Fruit fly (Drosophila melanogaster): ENCODE measurements around the gene rogdi.

Gene rogdi

DNA sequence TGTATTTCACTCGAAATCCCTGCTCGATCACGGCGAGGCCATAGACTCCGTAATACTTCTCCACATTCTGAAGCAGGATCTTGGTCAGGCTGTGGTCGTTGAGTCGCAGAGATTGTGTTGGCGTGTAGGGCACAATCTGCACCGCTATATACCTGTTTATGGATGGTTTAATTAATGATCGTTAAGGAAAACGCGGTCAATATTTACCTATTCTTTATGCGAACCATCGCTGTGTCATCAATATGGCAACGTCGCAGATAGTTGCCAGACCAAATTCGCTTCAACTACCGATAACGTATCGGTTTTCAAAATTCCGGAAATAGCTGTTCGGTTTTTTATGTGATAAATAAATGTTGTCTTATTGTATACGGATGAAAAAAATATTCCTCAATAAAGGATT is 4.5 kb upstream of the rogdi start, which contains the start of gene Pop5:
Gene Pop5 (minus strand): TSS at position 240 of the 400 bp plus-strand sequence.
- TF ChIP-seq CG11617 (GFP tag; optimal IDR thresholded peaks at IDR 0.05) (peak; percentile 29), CG1620 (GFP tag; optimal IDR thresholded peaks at IDR 0.05) (peak; percentile 8), CG14711 (tag; optimal IDR thresholded peaks at IDR 0.05) (peak; percentile 1), Clk (GFP tag; optimal IDR thresholded peaks at IDR 0.05) (no peak), bab1 (GFP tag; optimal IDR thresholded peaks at IDR 0.05) (peak; percentile 64), Mnt (GFP tag; optimal IDR thresholded peaks at IDR 0.05) (peak; percentile 8), Hr96 (GFP tag; optimal IDR thresholded peaks at IDR 0.05) (no peak), pad (GFP tag; optimal IDR thresholded peaks at IDR 0.05) (no peak), CG7101 (tag; optimal IDR thresholded peaks at IDR 0.05) (peak; percentile 39), tj (GFP tag; optimal IDR thresholded peaks at IDR 0.05) (no peak), kay (GFP tag; ENCODE audit: borderline replicate concordance) (no peak), ovo (GFP tag; optimal IDR thresholded peaks at IDR 0.05) (no peak), Crg-1 (GFP tag; optimal IDR thresholded peaks at IDR 0.05) (peak; percentile 68)

DNA sequence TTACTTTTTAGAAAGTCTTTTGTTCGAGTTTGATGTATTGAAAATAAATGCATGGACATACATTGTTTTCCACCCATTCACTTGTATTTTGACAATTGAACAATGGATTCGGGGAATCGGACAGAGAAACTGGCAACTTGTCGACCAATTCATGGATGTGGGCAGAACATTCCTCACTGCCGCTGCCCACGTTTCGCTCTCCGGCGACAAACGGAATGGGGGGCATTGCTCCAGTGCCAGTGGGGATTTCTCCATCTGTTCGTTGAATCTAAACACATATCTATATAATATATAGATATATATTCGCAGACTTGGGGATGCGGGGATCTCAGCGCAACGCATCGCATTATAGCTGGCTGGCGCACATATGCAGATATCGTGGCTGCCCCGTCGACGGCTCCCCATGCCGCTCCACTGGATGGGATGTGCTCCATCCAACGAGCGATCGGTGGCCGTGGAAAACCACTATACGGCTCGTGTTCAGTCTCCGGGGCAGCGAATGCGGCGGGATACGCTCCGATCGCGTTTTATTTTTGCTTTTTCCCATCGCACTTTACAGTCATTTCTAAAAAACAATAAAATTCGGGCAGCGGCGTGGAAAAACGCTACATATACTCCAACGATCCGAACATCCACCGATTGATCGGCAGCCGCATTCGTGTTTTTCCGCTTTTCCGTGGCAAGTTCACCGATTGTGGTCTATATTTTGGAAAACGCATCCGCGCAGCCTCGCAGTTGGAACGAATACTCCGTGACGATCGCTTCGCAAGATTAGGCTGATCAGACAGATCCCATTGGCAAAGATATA is 3.7 kb upstream of the rogdi start, which contains the start of gene TpnC73F:
Gene TpnC73F (plus strand): TSS at position 633 of the 808 bp plus-strand sequence.
- TF ChIP-seq CG7101 (tag; optimal IDR thresholded peaks at IDR 0.05), result no peak
- no peak for TF ChIP-seq pad (GFP tag; optimal IDR thresholded peaks at IDR 0.05)
- no peak for TF ChIP-seq Crg-1 (GFP tag; optimal IDR thresholded peaks at IDR 0.05)
- no peak for TF ChIP-seq bab1 (GFP tag; optimal IDR thresholded peaks at IDR 0.05)
- no peak for TF ChIP-seq CG33017 (tag; optimal IDR thresholded peaks at IDR 0.05)
- no peak for TF ChIP-seq Clk (GFP tag; optimal IDR thresholded peaks at IDR 0.05)
- TF ChIP-seq CG12768 (GFP tag; optimal IDR thresholded peaks at IDR 0.05), result no peak
- no peak for TF ChIP-seq cnc (optimal IDR thresholded peaks at IDR 0.05)
- no peak for TF ChIP-seq toe (GFP tag; optimal IDR thresholded peaks at IDR 0.05)
- no peak for TF ChIP-seq CG11617 (GFP tag; optimal IDR thresholded peaks at IDR 0.05)
- TF ChIP-seq tj (GFP tag; optimal IDR thresholded peaks at IDR 0.05), result no peak
- TF ChIP-seq ovo (GFP tag; optimal IDR thresholded peaks at IDR 0.05), result no peak
- no peak for TF ChIP-seq CG7045 (GFP tag; optimal IDR thresholded peaks at IDR 0.05)
- no peak for TF ChIP-seq kay (GFP tag; ENCODE audit: borderline replicate concordance)
- TF ChIP-seq Mnt (GFP tag; optimal IDR thresholded peaks at IDR 0.05), result no peak
- no peak for TF ChIP-seq CG14711 (tag; optimal IDR thresholded peaks at IDR 0.05)
- no peak for TF ChIP-seq CG1620 (GFP tag; optimal IDR thresholded peaks at IDR 0.05)

DNA sequence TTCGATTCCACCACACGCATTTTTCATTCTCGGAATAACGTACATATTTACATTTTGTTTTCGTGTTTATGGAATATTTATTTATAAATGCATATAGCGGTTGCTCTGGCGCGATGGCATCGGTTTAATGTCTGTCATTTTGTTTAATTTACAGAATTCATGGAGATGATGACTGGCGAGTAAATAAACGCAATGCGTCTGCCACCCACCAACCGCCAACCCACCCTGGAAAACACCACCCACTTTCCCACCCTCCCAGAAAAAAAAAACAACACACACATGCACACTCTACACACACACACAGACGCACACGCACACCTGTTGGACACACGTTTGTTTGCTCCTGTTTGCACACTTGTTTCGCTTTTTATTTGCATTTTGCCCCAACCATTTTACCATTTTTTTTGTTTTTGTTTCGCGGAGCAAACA is 1.5 kb upstream of the rogdi start:
- no peak for TF ChIP-seq CG11617 (GFP tag; optimal IDR thresholded peaks at IDR 0.05)
- no peak for TF ChIP-seq CG7045 (GFP tag; optimal IDR thresholded peaks at IDR 0.05)
- no peak for TF ChIP-seq Clk (GFP tag; optimal IDR thresholded peaks at IDR 0.05)
- no peak for TF ChIP-seq tj (GFP tag; optimal IDR thresholded peaks at IDR 0.05)
- TF ChIP-seq kay (GFP tag; ENCODE audit: borderline replicate concordance), result no peak
- no peak for TF ChIP-seq CG14711 (tag; optimal IDR thresholded peaks at IDR 0.05)
- no peak for TF ChIP-seq toe (GFP tag; optimal IDR thresholded peaks at IDR 0.05)
- TF ChIP-seq CG1620 (GFP tag; optimal IDR thresholded peaks at IDR 0.05), result no peak
- no peak for TF ChIP-seq CG33017 (tag; optimal IDR thresholded peaks at IDR 0.05)
- no peak for TF ChIP-seq CG12768 (GFP tag; optimal IDR thresholded peaks at IDR 0.05)

DNA sequence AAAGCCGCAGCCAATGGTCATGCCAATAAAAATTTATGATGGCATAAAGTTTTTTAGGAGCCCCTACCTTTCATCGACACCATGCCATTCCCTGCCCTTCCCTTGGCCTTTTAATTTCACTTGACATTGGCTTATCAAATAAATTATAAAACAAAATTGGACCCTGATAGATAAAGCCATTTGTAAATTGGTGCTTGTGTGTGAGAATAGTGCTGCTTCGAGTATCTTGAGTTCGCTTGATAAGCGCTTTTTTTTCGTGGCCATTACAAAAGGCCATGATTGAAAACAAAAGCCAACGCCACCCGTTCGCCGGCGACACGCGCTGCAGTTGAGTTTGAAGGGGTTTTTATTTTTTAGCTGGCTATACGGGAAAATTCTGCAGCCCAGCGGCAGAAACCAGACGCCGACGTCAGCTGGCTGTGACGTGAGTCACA is 617 bp downstream of the rogdi start:
- TF ChIP-seq bab1 (GFP tag; optimal IDR thresholded peaks at IDR 0.05) (peak; percentile 44), CG33017 (tag; optimal IDR thresholded peaks at IDR 0.05) (peak; percentile 42), tj (GFP tag; optimal IDR thresholded peaks at IDR 0.05) (peak; percentile 95), CG7101 (tag; optimal IDR thresholded peaks at IDR 0.05) (peak; percentile 63), CG1620 (GFP tag; optimal IDR thresholded peaks at IDR 0.05) (no peak), cic (GFP tag; optimal IDR thresholded peaks at IDR 0.05) (peak; percentile 70), pad (GFP tag; optimal IDR thresholded peaks at IDR 0.05) (peak; percentile 37), Mnt (GFP tag; optimal IDR thresholded peaks at IDR 0.05) (peak; percentile 59), CG11617 (GFP tag; optimal IDR thresholded peaks at IDR 0.05) (peak; percentile 49), kay (GFP tag; ENCODE audit: borderline replicate concordance) (peak; percentile 77), Crg-1 (GFP tag; optimal IDR thresholded peaks at IDR 0.05) (no peak), ovo (GFP tag; optimal IDR thresholded peaks at IDR 0.05) (no peak), Clk (GFP tag; optimal IDR thresholded peaks at IDR 0.05) (peak; percentile 44), Hr96 (GFP tag; optimal IDR thresholded peaks at IDR 0.05) (peak; percentile 8), CG5204 (GFP tag; optimal IDR thresholded peaks at IDR 0.05) (no peak), CG12768 (GFP tag; optimal IDR thresholded peaks at IDR 0.05) (peak; percentile 64), CG7045 (GFP tag; optimal IDR thresholded peaks at IDR 0.05) (peak; percentile 61), toe (GFP tag; optimal IDR thresholded peaks at IDR 0.05) (no peak)

DNA sequence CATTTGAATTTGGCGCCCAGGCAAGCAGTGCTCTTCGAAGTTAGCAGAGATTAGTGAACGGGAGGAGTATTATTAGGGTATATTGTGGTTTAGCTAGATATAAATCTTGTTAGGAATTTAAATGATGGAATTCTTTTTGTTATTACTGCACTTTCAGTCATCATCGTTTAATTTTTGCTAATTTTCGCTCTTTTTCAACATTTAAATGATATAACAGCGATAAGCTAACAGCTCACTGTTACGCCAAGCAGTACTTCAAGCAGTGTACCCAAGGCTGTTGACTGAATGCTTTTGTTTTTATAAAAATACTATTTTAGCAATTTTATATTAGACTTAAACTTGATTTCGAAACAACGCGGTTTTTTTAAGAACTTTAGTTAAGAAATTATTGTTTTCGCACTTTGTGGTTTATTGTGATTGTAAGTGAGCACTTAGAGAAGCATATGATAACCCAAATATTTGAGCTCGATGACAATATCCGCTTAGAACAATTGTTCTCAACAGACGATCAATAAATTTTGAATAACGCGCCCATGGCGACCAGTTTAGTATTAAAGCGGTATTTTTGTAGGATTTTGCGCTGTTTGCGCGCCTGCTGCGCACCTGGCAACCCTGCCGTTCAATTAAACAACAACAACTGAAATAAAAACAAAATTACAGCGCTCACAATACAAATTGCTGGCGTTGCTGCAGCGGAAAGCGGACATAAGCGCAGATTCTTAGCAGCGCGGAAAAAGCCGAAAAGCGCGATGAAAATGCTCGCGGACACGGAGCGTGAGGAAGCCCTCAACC is 1.5 kb downstream of the rogdi start:
- TF ChIP-seq Clk (GFP tag; optimal IDR thresholded peaks at IDR 0.05) (no peak), ovo (GFP tag; optimal IDR thresholded peaks at IDR 0.05) (no peak), CG1620 (GFP tag; optimal IDR thresholded peaks at IDR 0.05) (no peak), Mnt (GFP tag; optimal IDR thresholded peaks at IDR 0.05) (peak; percentile 23), cnc (optimal IDR thresholded peaks at IDR 0.05) (no peak), CG11617 (GFP tag; optimal IDR thresholded peaks at IDR 0.05) (no peak), CG5204 (GFP tag; optimal IDR thresholded peaks at IDR 0.05) (no peak), Hr96 (GFP tag; optimal IDR thresholded peaks at IDR 0.05) (no peak), toe (GFP tag; optimal IDR thresholded peaks at IDR 0.05) (no peak), pad (GFP tag; optimal IDR thresholded peaks at IDR 0.05) (no peak), CG7045 (GFP tag; optimal IDR thresholded peaks at IDR 0.05) (no peak), Crg-1 (GFP tag; optimal IDR thresholded peaks at IDR 0.05) (no peak), CG14711 (tag; optimal IDR thresholded peaks at IDR 0.05) (peak; percentile 98), kay (GFP tag; ENCODE audit: borderline replicate concordance) (peak; percentile 33), tj (GFP tag; optimal IDR thresholded peaks at IDR 0.05) (peak; percentile 74), CG7101 (tag; optimal IDR thresholded peaks at IDR 0.05) (no peak), cic (GFP tag; optimal IDR thresholded peaks at IDR 0.05) (no peak), bab1 (GFP tag; optimal IDR thresholded peaks at IDR 0.05) (no peak), CG12768 (GFP tag; optimal IDR thresholded peaks at IDR 0.05) (no peak), CG33017 (tag; optimal IDR thresholded peaks at IDR 0.05) (no peak)
